Fruit fly (Drosophila melanogaster) whole organism, embryonic: ENCODE data around the gene mldr.

Experiments
- Antp ChIP-seq: fragments of 200-800 bp; sonication (Bioruptor generic); optimal IDR thresholded peaks from 3 replicates; lab custom pipeline; 2016; ENCODE audit warnings: missing biosample characterization, missing genetic modification characterization
- CG10654 ChIP-seq: fragments of 200-800 bp; sonication (Bioruptor generic); optimal IDR thresholded peaks from 2 replicates; lab custom pipeline; 2016; ENCODE audit warnings: missing biosample characterization, missing genetic modification characterization
- CG11085 ChIP-seq: fragments of 200-800 bp; sonication (Bioruptor generic); IDR thresholded peaks from 2 replicates; pipeline ENCODE4 v1.3.6; 2022; ENCODE audit warnings: missing biosample characterization, missing genetic modification characterization
- CG11093 ChIP-seq: fragments of 200-800 bp; sonication (Bioruptor generic); IDR thresholded peaks from 3 replicates; pipeline ENCODE4 v1.3.6; 2022; ENCODE audit warnings: missing biosample characterization, missing genetic modification characterization
- CG11695 ChIP-seq: fragments of 200-800 bp; sonication (Bioruptor generic); IDR thresholded peaks from 3 replicates; pipeline ENCODE4 v1.3.6; 2022; ENCODE audit warnings: missing biosample characterization, missing genetic modification characterization
- CG12236 ChIP-seq: fragments of 200-800 bp; sonication (Bioruptor generic); optimal IDR thresholded peaks from 2 replicates; lab custom pipeline; 2016; ENCODE audit warnings: missing biosample characterization, missing genetic modification characterization
- CG13123 ChIP-seq: fragments of 200-800 bp; sonication (Bioruptor generic); optimal IDR thresholded peaks from 2 replicates; lab custom pipeline; 2016; ENCODE audit warnings: missing biosample characterization, missing genetic modification characterization
- CG13287 ChIP-seq: fragments of 200-800 bp; sonication (Bioruptor generic); IDR thresholded peaks from 2 replicates; pipeline ENCODE4 v1.3.6; 2022; ENCODE audit warnings: missing biosample characterization, missing genetic modification characterization; ENCODE audit not compliant: partially characterized antibody
- CG18599 ChIP-seq: fragments of 200-800 bp; sonication (Bioruptor generic); optimal IDR thresholded peaks from 3 replicates; lab custom pipeline; 2017; ENCODE audit warnings: missing biosample characterization, missing genetic modification characterization, mild to moderate bottlenecking, moderate library complexity, missing genetic modification reagents
- CG2678 ChIP-seq: fragments of 200-800 bp; sonication (Bioruptor generic); optimal IDR thresholded peaks from 3 replicates; lab custom pipeline; 2019; ENCODE audit warnings: missing biosample characterization, mild to moderate bottlenecking, missing genetic modification characterization, moderate library complexity
- CG30403 ChIP-seq: fragments of 200-800 bp; sonication (Bioruptor generic); optimal IDR thresholded peaks from 3 replicates; lab custom pipeline; 2016; ENCODE audit warnings: missing biosample characterization, missing genetic modification characterization
- CG33557 ChIP-seq: fragments of 200-800 bp; sonication (Bioruptor generic); optimal IDR thresholded peaks from 2 replicates; lab custom pipeline; 2019; ENCODE audit warnings: missing biosample characterization, mild to moderate bottlenecking, missing genetic modification characterization, moderate library complexity
- CG4282 ChIP-seq: fragments of 200-800 bp; sonication (Bioruptor generic); optimal IDR thresholded peaks from 2 replicates; lab custom pipeline; 2016; ENCODE audit warnings: missing biosample characterization, missing genetic modification characterization
- CG43689 ChIP-seq: fragments of 200-800 bp; sonication (Bioruptor generic); IDR thresholded peaks from 2 replicates; pipeline ENCODE4 v1.3.6; 2022; ENCODE audit warnings: missing biosample characterization, missing genetic modification characterization
- CG6254 ChIP-seq: fragments of 200-800 bp; sonication (Bioruptor generic); optimal IDR thresholded peaks from 3 replicates; lab custom pipeline; 2017; ENCODE audit warnings: mild to moderate bottlenecking, missing biosample characterization, missing genetic modification reagents, missing genetic modification characterization
- CG6813 ChIP-seq: fragments of 200-800 bp; sonication (Bioruptor generic); optimal IDR thresholded peaks from 2 replicates; lab custom pipeline; 2017; ENCODE audit warnings: missing biosample characterization, missing genetic modification characterization, mild to moderate bottlenecking, moderate library complexity, missing genetic modification reagents
- CG7556 ChIP-seq: fragments of 200-800 bp; sonication (Bioruptor generic); optimal IDR thresholded peaks from 2 replicates; lab custom pipeline; 2017; ENCODE audit warnings: missing biosample characterization, mild to moderate bottlenecking, missing genetic modification characterization
- CG7786 ChIP-seq: fragments of 200-800 bp; sonication (Bioruptor generic); optimal IDR thresholded peaks from 2 replicates; lab custom pipeline; 2016; ENCODE audit warnings: missing biosample characterization, missing genetic modification characterization
- CG8944 ChIP-seq: fragments of 200-800 bp; sonication (Bioruptor generic); optimal IDR thresholded peaks from 3 replicates; lab custom pipeline; 2016; ENCODE audit warnings: missing biosample characterization, missing genetic modification characterization
- CG9437 ChIP-seq: fragments of 200-800 bp; sonication (Bioruptor generic); optimal IDR thresholded peaks from 2 replicates; lab custom pipeline; 2018; ENCODE audit warnings: missing biosample characterization, mild to moderate bottlenecking, missing genetic modification characterization
- CG9932 ChIP-seq: fragments of 200-800 bp; sonication (Bioruptor generic); IDR thresholded peaks from 2 replicates; pipeline ENCODE4 v1.3.6; 2022; ENCODE audit warnings: missing biosample characterization, missing genetic modification characterization
- Camta ChIP-seq: fragments of 200-800 bp; sonication (Bioruptor generic); optimal IDR thresholded peaks from 2 replicates; lab custom pipeline; 2016; ENCODE audit warnings: missing biosample characterization, missing genetic modification characterization
- Dbx ChIP-seq: fragments of 200-800 bp; sonication (Bioruptor generic); IDR thresholded peaks from 3 replicates; pipeline ENCODE4 v1.3.6; 2022; ENCODE audit warnings: missing biosample characterization, missing genetic modification characterization
- Dfd ChIP-seq, 2 experiments: fragments of >200 bp; optimal IDR thresholded peaks; 2 replicates each; lab custom pipeline; 2017; ENCODE audit warnings: missing biosample characterization in 2 of 2, missing genetic modification characterization in 2 of 2
- Fer1 ChIP-seq: fragments of 200-800 bp; sonication (Bioruptor generic); optimal IDR thresholded peaks from 2 replicates; lab custom pipeline; 2017; ENCODE audit warnings: missing biosample characterization, mild to moderate bottlenecking, missing genetic modification characterization
- H15 ChIP-seq: fragments of 200-800 bp; sonication (Bioruptor generic); IDR thresholded peaks from 3 replicates; pipeline ENCODE4 v1.3.6; 2022; ENCODE audit warnings: missing biosample characterization, missing genetic modification characterization
- Lpt ChIP-seq: fragments of >200 bp; optimal IDR thresholded peaks from 2 replicates; lab custom pipeline; 2018; ENCODE audit warnings: missing biosample characterization, missing genetic modification characterization
- NFAT ChIP-seq: fragments of 200-800 bp; sonication (Bioruptor generic); IDR thresholded peaks from 2 replicates; pipeline ENCODE4 v1.3.6; 2022; ENCODE audit warnings: missing biosample characterization, missing genetic modification characterization
- Pdp1 ChIP-seq, 2 experiments: fragments of 200-800 bp; sonication (Bioruptor generic); optimal IDR thresholded peaks; 3 replicates each; lab custom pipeline; 2016; ENCODE audit warnings: missing biosample characterization in 2 of 2, missing genetic modification characterization in 2 of 2, mild to moderate bottlenecking in 1 of 2, moderate library complexity in 1 of 2
- Rfx ChIP-seq: fragments of 200-800 bp; sonication (Bioruptor generic); IDR thresholded peaks from 2 replicates; pipeline ENCODE4 v1.3.6; 2022; ENCODE audit warnings: missing biosample characterization, missing genetic modification characterization
- Rx ChIP-seq: fragments of 200-800 bp; sonication (Bioruptor generic); IDR thresholded peaks from 2 replicates; pipeline ENCODE4 v1.3.6; 2022; ENCODE audit warnings: missing biosample characterization, missing genetic modification characterization
- abd-A ChIP-seq: fragments of 200-800 bp; sonication (Bioruptor generic); optimal IDR thresholded peaks from 3 replicates; lab custom pipeline; 2019; ENCODE audit warnings: missing biosample characterization, mild to moderate bottlenecking, missing genetic modification characterization, moderate library complexity
- bowl ChIP-seq: fragments of 200-800 bp; sonication (Bioruptor generic); IDR thresholded peaks from 2 replicates; pipeline ENCODE4 v1.3.6; 2022; ENCODE audit warnings: missing biosample characterization, missing genetic modification characterization
- bsh ChIP-seq, 2 experiments: fragments of 200-800 bp; sonication (Bioruptor generic); optimal IDR thresholded peaks; 2 replicates each; lab custom pipeline; 2017 to 2018; ENCODE audit warnings: mild to moderate bottlenecking in 2 of 2, missing biosample characterization in 2 of 2, missing genetic modification characterization in 2 of 2, moderate library complexity in 1 of 2
- dmrt99B ChIP-seq: fragments of 200-800 bp; sonication (Bioruptor generic); optimal IDR thresholded peaks from 2 replicates; lab custom pipeline; 2018; ENCODE audit warnings: missing biosample characterization, mild to moderate bottlenecking, missing genetic modification characterization, moderate library complexity
- ewg ChIP-seq: fragments of 200-800 bp; sonication (Bioruptor generic); optimal IDR thresholded peaks from 3 replicates; lab custom pipeline; 2017; ENCODE audit warnings: mild to moderate bottlenecking, missing biosample characterization, missing genetic modification reagents, missing genetic modification characterization
- fd102C ChIP-seq: fragments of 200-800 bp; sonication (Bioruptor generic); optimal IDR thresholded peaks from 2 replicates; lab custom pipeline; 2018; ENCODE audit warnings: missing biosample characterization, mild to moderate bottlenecking, missing genetic modification characterization, moderate library complexity
- grau ChIP-seq: fragments of 200-800 bp; optimal IDR thresholded peaks from 3 replicates; lab custom pipeline; 2019; ENCODE audit warnings: missing biosample characterization, mild to moderate bottlenecking, missing genetic modification characterization, moderate library complexity
- ind ChIP-seq: fragments of 200-800 bp; sonication (Bioruptor generic); optimal IDR thresholded peaks from 3 replicates; lab custom pipeline; 2016; ENCODE audit warnings: missing biosample characterization, missing genetic modification characterization
- lmd ChIP-seq: fragments of 200-800 bp; sonication (Bioruptor generic); IDR thresholded peaks from 2 replicates; pipeline ENCODE4 v1.3.6; 2022; ENCODE audit warnings: missing biosample characterization, missing genetic modification characterization
- pan ChIP-seq, 4 experiments: fragments of >200 bp in 3 of 4; fragments of 200-800 bp in 1 of 4; sonication (Bioruptor generic) in 1 of 4; optimal IDR thresholded peaks in 3 of 4; IDR thresholded peaks in 1 of 4; 2 replicates each; pipeline versions ENCODE4 v1.3.6 to Lab custom; 2017 to 2022; ENCODE audit warnings: missing biosample characterization in 2 of 4, missing genetic modification characterization in 2 of 4, mixed read lengths in 1 of 4
- pros ChIP-seq: fragments of 200-800 bp; sonication (Bioruptor generic); optimal IDR thresholded peaks from 3 replicates; lab custom pipeline; 2019; ENCODE audit warnings: missing biosample characterization, mild to moderate bottlenecking, missing genetic modification characterization, moderate library complexity
- pum ChIP-seq: fragments of 200-800 bp; sonication (Bioruptor generic); optimal IDR thresholded peaks from 2 replicates; lab custom pipeline; 2016; ENCODE audit warnings: missing biosample characterization, missing genetic modification characterization
- repo ChIP-seq: fragments of 200-800 bp; sonication (Bioruptor generic); optimal IDR thresholded peaks from 2 replicates; lab custom pipeline; 2016; ENCODE audit warnings: missing biosample characterization, missing genetic modification characterization
- tin ChIP-seq: fragments of 200-800 bp; sonication (Bioruptor generic); optimal IDR thresholded peaks from 3 replicates; lab custom pipeline; 2016; ENCODE audit warnings: missing biosample characterization, missing genetic modification characterization

mldr gene

dm6 chrX:6337702-6338101 lies 46.6 kb downstream of the mldr start, which contains the start of gene CG3842:
Gene CG3842 (plus strand): TSS chrX:6337762.
- TF ChIP-seq Pdp1 (GFP tag; optimal IDR thresholded peaks at IDR 0.05; lab: Kevin White, UChicago) (peak in 1 of 2 experiments; percentile 58), Camta (GFP tag; lab: Kevin White, UChicago) (no peak), CG13123 (GFP tag; lab: Kevin White, UChicago) (no peak)

dm6 chrX:6338738-6339614 lies 47.9 kb downstream of the mldr start:
- no peak for TF ChIP-seq pan (optimal IDR thresholded peaks at IDR 0.05; lab: Kevin White, UChicago)
- TF ChIP-seq pan (GFP tag; optimal IDR thresholded peaks at IDR 0.05 in 1 of 2, IDR thresholded peaks at IDR 0.05 in 1 of 2): peak in 1 of 2 experiments; percentile 31
- TF ChIP-seq CG9437 (GFP tag; lab: Kevin White, UChicago): peak; percentile 19
- no peak for TF ChIP-seq CG13287 (GFP tag; lab: Robert Waterston, UW)
- peak; percentile 31 for TF ChIP-seq CG7786 (GFP tag; lab: Kevin White, UChicago)
- peak; percentile 1 for TF ChIP-seq CG8944 (GFP tag; lab: Kevin White, UChicago)
- 0 out of 2 replicates have a peak, but pooled peaks have one; percentile 4 for TF ChIP-seq NFAT (GFP tag; lab: Robert Waterston, UW)
- TF ChIP-seq ind (GFP tag; lab: Kevin White, UChicago): peak; percentile 24
- TF ChIP-seq H15 (GFP tag; lab: Robert Waterston, UW): peak; percentile 8; the same call in 1 of the 3 replicates
- no peak for TF ChIP-seq repo (GFP tag; lab: Kevin White, UChicago)
- TF ChIP-seq tin (GFP tag; lab: Kevin White, UChicago): peak; percentile 6
- peak; percentile 10 for TF ChIP-seq CG18599 (GFP tag; lab: Kevin White, UChicago)
- no peak for TF ChIP-seq CG43689 (GFP tag; lab: Robert Waterston, UW)
- peak; percentile 54 for TF ChIP-seq CG7556
- TF ChIP-seq Dfd (GFP tag; optimal IDR thresholded peaks at IDR 0.05; lab: Kevin White, UChicago): no peak
- TF ChIP-seq grau (tag; lab: Kevin White, UChicago): peak; percentile 4
- TF ChIP-seq bowl: no peak
- no peak for TF ChIP-seq pros (GFP tag; lab: Kevin White, UChicago)
- no peak for TF ChIP-seq fd102C
- peak in 1 of 2 experiments; percentile 21 for TF ChIP-seq bsh (GFP tag; optimal IDR thresholded peaks at IDR 0.05; lab: Kevin White, UChicago)
- no peak for TF ChIP-seq ewg (GFP tag; lab: Kevin White, UChicago)
- no peak for TF ChIP-seq pum
- no peak for TF ChIP-seq CG11093 (GFP tag; lab: Robert Waterston, UW)
- peak; percentile 44 for TF ChIP-seq CG9932 (GFP tag; lab: Robert Waterston, UW)
- TF ChIP-seq abd-A (tag; lab: Kevin White, UChicago): peak; percentile 18
- peak; percentile 28 for TF ChIP-seq Antp
- TF ChIP-seq dmrt99B (tag; lab: Kevin White, UChicago): peak; percentile 32
- TF ChIP-seq CG12236 (GFP tag; lab: Kevin White, UChicago): no peak
- peak; percentile 41 for TF ChIP-seq CG2678
- peak; percentile 8 to 43 for TF ChIP-seq Pdp1 (GFP tag; optimal IDR thresholded peaks at IDR 0.05; lab: Kevin White, UChicago)
- no peak for TF ChIP-seq CG10654
- no peak for TF ChIP-seq Fer1 (GFP tag; lab: Kevin White, UChicago)
- TF ChIP-seq CG11085: 0 out of 2 replicates have a peak, but pooled peaks have one; percentile 21
- TF ChIP-seq CG30403 (GFP tag; lab: Kevin White, UChicago): peak; percentile 45
- TF ChIP-seq CG6254: peak; percentile 15
- TF ChIP-seq CG6813: no peak
- no peak for TF ChIP-seq CG33557 (GFP tag; lab: Kevin White, UChicago)
- peak; percentile 18; the same call in 1 of the 2 replicates for TF ChIP-seq lmd (GFP tag; lab: Robert Waterston, UW)
- TF ChIP-seq CG11695: 0 out of 3 replicates have a peak, but pooled peaks have one; percentile 16
- TF ChIP-seq Dbx (GFP tag; lab: Robert Waterston, UW): no peak
- no peak for TF ChIP-seq CG4282 (GFP tag; lab: Kevin White, UChicago)
- peak; percentile 51 for TF ChIP-seq Rfx
- no peak for TF ChIP-seq Rx (GFP tag; lab: Robert Waterston, UW)
- no peak for TF ChIP-seq Lpt (GFP tag; lab: Kevin White, UChicago)
